Worm (Caenorhabditis elegans): ENCODE results near the gene R186.8.

R186.8 gene

DNA sequence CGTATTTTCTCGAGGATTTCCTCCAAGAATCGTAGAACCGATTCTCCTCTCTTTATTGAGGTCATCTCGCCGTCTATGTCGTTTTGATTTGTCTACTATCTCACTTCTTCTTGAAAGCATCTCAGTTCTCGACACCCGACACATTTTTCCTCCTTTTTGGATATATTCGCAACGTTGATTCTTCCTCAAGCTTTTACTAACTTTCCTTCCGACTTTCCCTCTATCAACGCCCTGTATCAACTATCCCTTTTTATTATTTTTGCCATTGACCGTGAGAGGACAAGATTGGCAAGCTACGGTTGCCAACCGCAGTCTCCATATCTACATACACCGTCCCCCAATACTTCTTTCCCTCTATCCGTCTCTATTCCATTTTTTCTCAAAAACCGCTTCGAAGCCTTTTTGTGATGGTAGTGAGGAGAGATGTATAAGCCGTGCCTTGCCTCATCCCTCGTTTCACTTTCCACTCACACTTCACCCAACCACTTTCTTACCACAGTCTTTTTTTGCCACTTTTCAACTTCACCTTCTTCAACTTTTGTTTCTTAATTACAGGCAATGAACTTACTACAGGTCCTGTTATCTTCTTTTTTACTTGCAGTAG is 38.8 kb downstream of the R186.8 start, which contains the start of gene T16G1.2:
TSS of gene T16G1.2 (plus strand) at position 554 of the 604 bp plus-strand sequence.
- no peak for TF ChIP-seq aly-2 (tag; optimal IDR thresholded peaks at IDR 0.05)
- peak; percentile 21 for TF ChIP-seq blmp-1 (tag; optimal IDR thresholded peaks at IDR 0.05; ENCODE audit: insufficient read depth)

DNA sequence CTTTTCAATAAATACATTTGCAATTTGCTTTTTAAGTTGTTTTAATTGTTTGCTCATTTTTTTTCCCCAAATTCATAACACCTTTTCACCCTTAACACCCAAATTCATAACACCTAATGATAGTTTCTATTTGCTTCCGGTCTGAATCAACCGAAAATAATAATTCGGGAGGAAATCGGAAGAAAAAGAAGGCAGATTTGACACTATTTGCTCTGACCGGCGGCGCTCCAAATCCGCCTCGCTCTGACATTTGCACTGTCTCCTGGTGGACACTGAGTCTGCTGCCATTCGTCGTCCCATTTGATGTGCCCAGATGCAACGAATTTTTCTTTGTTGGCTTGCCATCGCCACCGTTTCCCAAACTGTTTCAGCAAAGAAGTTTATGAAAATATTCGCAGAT is 43.7 kb downstream of the R186.8 start, which contains the start of gene pqn-67:
TSS of gene pqn-67 (plus strand) at position 301 of the 400 bp plus-strand sequence.
- TF ChIP-seq elt-1 (tag; optimal IDR thresholded peaks at IDR 0.05) (no peak), elt-3 (tag; optimal IDR thresholded peaks at IDR 0.05) (no peak), sem-4 (tag; optimal IDR thresholded peaks at IDR 0.05) (no peak), dmd-4 (tag; optimal IDR thresholded peaks at IDR 0.05) (no peak)

DNA sequence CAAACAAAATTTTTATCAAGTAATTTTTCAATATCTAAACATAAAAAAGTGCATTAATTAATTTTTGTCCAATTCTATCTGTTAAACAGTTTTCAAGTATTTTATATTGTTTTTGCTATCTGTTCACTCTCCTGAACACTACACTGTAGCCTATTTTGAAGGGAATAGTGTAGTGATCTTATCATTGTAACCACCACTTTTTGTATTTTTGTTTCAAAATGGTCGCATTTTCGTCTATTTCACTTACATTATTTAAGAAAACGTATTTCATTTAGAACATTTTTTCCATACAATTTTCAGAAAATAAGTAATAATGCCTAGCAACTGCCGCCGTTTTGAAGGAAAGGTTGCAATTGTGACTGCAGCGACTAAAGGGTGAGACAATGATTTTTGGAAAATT is 45.5 kb downstream of the R186.8 start, which contains the start of gene dhrs-4:
TSS of gene dhrs-4 (plus strand) at position 301 of the 400 bp plus-strand sequence.
- no peak for TF ChIP-seq dmd-4 (tag; optimal IDR thresholded peaks at IDR 0.05)
- TF ChIP-seq unc-62 (GFP tag; optimal IDR thresholded peaks at IDR 0.05): no peak
- TF ChIP-seq egl-27 (tag; optimal IDR thresholded peaks at IDR 0.05): no peak

DNA sequence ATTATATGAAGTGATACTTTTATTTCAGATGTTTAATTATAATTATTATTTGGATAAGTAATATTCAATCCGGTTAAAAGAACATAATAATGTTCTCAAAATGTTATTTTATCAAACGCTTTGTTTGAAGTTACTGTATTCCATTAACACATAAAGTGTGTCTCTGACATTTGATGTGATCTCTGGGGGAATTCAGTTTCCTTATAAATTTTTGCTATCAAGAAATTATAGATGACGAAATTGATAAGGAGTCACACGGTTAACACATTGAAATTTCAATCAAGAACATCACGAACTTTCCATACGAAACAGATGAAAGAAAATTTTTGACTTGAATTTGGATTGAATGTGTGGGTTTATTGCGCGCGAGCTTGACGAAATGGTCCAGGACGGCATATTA is 46.1 kb downstream of the R186.8 start:
- TF ChIP-seq ztf-1 (GFP tag; conservative IDR thresholded peaks at IDR 0.05) (no peak), sma-9 (GFP tag; optimal IDR thresholded peaks at IDR 0.05) (peak; percentile 75), sma-9 (tag; optimal IDR thresholded peaks at IDR 0.05) (no peak), zag-1 (tag; optimal IDR thresholded peaks at IDR 0.05) (no peak), fos-1 (tag; optimal IDR thresholded peaks at IDR 0.05) (peak; percentile 73), gmeb-1 (tag; optimal IDR thresholded peaks at IDR 0.05) (peak; percentile 34), nhr-6 (tag; optimal IDR thresholded peaks at IDR 0.05) (no peak), crh-2 (tag; optimal IDR thresholded peaks at IDR 0.05) (peak; percentile 43)

DNA sequence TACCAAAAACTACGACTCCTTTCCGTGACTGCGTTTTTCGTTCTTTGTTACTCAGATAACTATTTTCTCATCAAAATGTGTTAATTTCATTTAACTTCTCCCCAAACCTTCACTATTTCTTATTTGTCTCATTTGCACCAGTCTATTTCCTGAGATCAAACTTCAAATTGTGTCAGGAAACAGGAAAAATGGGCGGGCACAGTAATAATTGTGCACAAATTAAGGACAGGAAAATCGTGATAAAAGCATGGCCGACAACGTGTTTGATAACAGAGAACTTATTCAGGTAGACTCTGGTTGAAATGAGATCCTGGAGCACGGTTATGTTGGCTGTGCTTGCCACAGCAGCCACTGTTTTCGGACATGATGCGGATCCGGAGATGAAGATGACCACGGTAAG is 48.1 kb downstream of the R186.8 start, which contains the start of gene lipl-1:
TSS of gene lipl-1 (plus strand) at position 282 of the 400 bp plus-strand sequence.
- TF ChIP-seq nhr-25 (tag; optimal IDR thresholded peaks at IDR 0.05): no peak
- peak; percentile 3 for TF ChIP-seq fos-1 (tag; optimal IDR thresholded peaks at IDR 0.05)

Data from whole organism, L2 larva.